Worm (Caenorhabditis elegans): Measurements from ENCODE around the gene msrp-5.
A peak's percentile ranks its signal among the peaks of the same experiment; 100 is the strongest.
"Not testable (repeated sequence)": the region's sequence is repeated elsewhere in the genome, so short reads cannot be mapped to it uniquely, and the experiment has no call there.

Gene msrp-5

ce11 chrII:2631169-2631568 lies 14.4 kb downstream of the msrp-5 start, which contains the start of gene D2062.1:
Gene D2062.1, plus strand, starts transcription at chrII:2631469.
- TF ChIP-seq ama-1 (optimal IDR thresholded peaks at IDR 0.05) (no peak), ceh-82 (tag; optimal IDR thresholded peaks at IDR 0.05) (no peak), nhr-12 (tag; optimal IDR thresholded peaks at IDR 0.05) (no peak), nhr-28 (tag; optimal IDR thresholded peaks at IDR 0.05) (no peak), jun-1 (tag; optimal IDR thresholded peaks at IDR 0.05) (no peak), nhr-23 (tag; optimal IDR thresholded peaks at IDR 0.05) (no peak), ceh-9 (tag; optimal IDR thresholded peaks at IDR 0.05) (no peak), unc-39 (tag; optimal IDR thresholded peaks at IDR 0.05) (no peak), lin-39 (tag; optimal IDR thresholded peaks at IDR 0.05) (no peak), pha-4 (tag; optimal IDR thresholded peaks at IDR 0.05) (no peak), R02D3.7 (tag; optimal IDR thresholded peaks at IDR 0.05) (no peak), nhr-43 (tag; optimal IDR thresholded peaks at IDR 0.05; ENCODE audit: poor library complexity, severe bottlenecking) (no peak), elt-3 (tag; optimal IDR thresholded peaks at IDR 0.05) (no peak), ceh-28 (tag; optimal IDR thresholded peaks at IDR 0.05) (no peak), ceh-16 (tag; optimal IDR thresholded peaks at IDR 0.05) (no peak), ZK546.5 (tag; optimal IDR thresholded peaks at IDR 0.05) (no peak), ztf-4 (tag; optimal IDR thresholded peaks at IDR 0.05) (no peak), nhr-77 (tag; optimal IDR thresholded peaks at IDR 0.05) (no peak), daf-12 (tag; optimal IDR thresholded peaks at IDR 0.05) (no peak)

- TF ChIP-seq fos-1 (tag; optimal IDR thresholded peaks at IDR 0.05) (no peak), lin-39 (tag; optimal IDR thresholded peaks at IDR 0.05) (no peak), snpc-4 (tag; optimal IDR thresholded peaks at IDR 0.05) (no peak), nhr-28 (tag; optimal IDR thresholded peaks at IDR 0.05) (no peak), sea-2 (GFP tag; optimal IDR thresholded peaks at IDR 0.05) (no peak), ztf-4 (tag; optimal IDR thresholded peaks at IDR 0.05) (no peak), nhr-237 (tag; optimal IDR thresholded peaks at IDR 0.05) (no peak)
These were observed 20.6 kb downstream of the msrp-5 start, which contains the start of gene F22E5.21 for ce11 chrII:2637359-2637758. Gene F22E5.21, minus strand, starts transcription at chrII:2637459.

- TF ChIP-seq skn-1 (tag; optimal IDR thresholded peaks at IDR 0.05) (peak; percentile 52), ceh-16 (tag; optimal IDR thresholded peaks at IDR 0.05) (no peak), pha-4 (tag; optimal IDR thresholded peaks at IDR 0.05) (peak; percentile 32), elt-2 (tag; optimal IDR thresholded peaks at IDR 0.05) (no peak), unc-62 (GFP tag; optimal IDR thresholded peaks at IDR 0.05) (no peak), fkh-2 (tag; optimal IDR thresholded peaks at IDR 0.05) (no peak)
These were observed 21.3 kb downstream of the msrp-5 start, which contains the start of gene F22E5.9 for ce11 chrII:2638062-2638461. Gene F22E5.9, plus strand, starts transcription at chrII:2638388.

- TF ChIP-seq sea-2 (GFP tag; optimal IDR thresholded peaks at IDR 0.05); elt-3 (tag; optimal IDR thresholded peaks at IDR 0.05); jun-1 (tag; optimal IDR thresholded peaks at IDR 0.05): not testable (repeated sequence)
These were observed 22.8 kb downstream of the msrp-5 start, which contains the start of gene F22E5.8 for ce11 chrII:2639401-2640088. Gene F22E5.8, plus strand, starts transcription at chrII:2640038.

- TF ChIP-seq ama-1 (optimal IDR thresholded peaks at IDR 0.05) (no peak), tbx-2 (tag; optimal IDR thresholded peaks at IDR 0.05) (no peak), nhr-11 (tag; optimal IDR thresholded peaks at IDR 0.05) (no peak), snpc-4 (tag; optimal IDR thresholded peaks at IDR 0.05) (no peak), eor-1 (tag; optimal IDR thresholded peaks at IDR 0.05) (no peak), jun-1 (tag; optimal IDR thresholded peaks at IDR 0.05) (no peak), lin-15B (tag; optimal IDR thresholded peaks at IDR 0.05) (no peak), elt-3 (tag; optimal IDR thresholded peaks at IDR 0.05) (no peak), aly-2 (tag; optimal IDR thresholded peaks at IDR 0.05) (no peak), ztf-4 (tag; optimal IDR thresholded peaks at IDR 0.05) (no peak)
These were observed 24.2 kb downstream of the msrp-5 start, which contains the start of gene F22E5.23 for ce11 chrII:2640982-2641381. Gene F22E5.23, plus strand, starts transcription at chrII:2641282.

ce11 chrII:2641777-2642176 lies 25.0 kb downstream of the msrp-5 start, which contains the start of gene F22E5.7:
Gene F22E5.7, plus strand, starts transcription at chrII:2642077.
- TF ChIP-seq nhr-43 (tag; optimal IDR thresholded peaks at IDR 0.05; ENCODE audit: poor library complexity, severe bottlenecking): no peak
- TF ChIP-seq mdl-1 (tag; optimal IDR thresholded peaks at IDR 0.05): no peak
- no peak for TF ChIP-seq nhr-12 (tag; optimal IDR thresholded peaks at IDR 0.05)
- no peak for TF ChIP-seq skn-1 (tag; optimal IDR thresholded peaks at IDR 0.05)
- no peak for TF ChIP-seq aly-2 (tag; optimal IDR thresholded peaks at IDR 0.05)
- TF ChIP-seq ZK546.5 (tag; optimal IDR thresholded peaks at IDR 0.05): no peak
- no peak for TF ChIP-seq pha-4 (tag; optimal IDR thresholded peaks at IDR 0.05)
- TF ChIP-seq nhr-11 (tag; optimal IDR thresholded peaks at IDR 0.05): no peak
- no peak for TF ChIP-seq nhr-23 (tag; optimal IDR thresholded peaks at IDR 0.05)
